Worm (Caenorhabditis elegans) whole organism, L1 larva: ENCODE results near the gene lea-1.

Source experiments
- ceh-8 ChIP-seq: fragments of 200-800 bp; sonication (Bioruptor generic); optimal IDR thresholded peaks from 2 replicates; lab custom pipeline; 2018; ENCODE audit warnings: mild to moderate bottlenecking, missing genetic modification characterization, moderate library complexity, missing compliant biosample characterization
- ceh-82 ChIP-seq, 3 experiments: fragments of 150-350 bp in 1 of 3; sonication (generic microtip) in 2 of 3; optimal IDR thresholded peaks; 2 replicates each; lab custom pipeline; 2014 to 2017; ENCODE audit warnings: missing biosample characterization in 3 of 3, missing genetic modification characterization in 3 of 3
- hlh-4 ChIP-seq: sonication (generic microtip); optimal IDR thresholded peaks from 2 replicates; lab custom pipeline; 2016; ENCODE audit warnings: mild to moderate bottlenecking, missing genetic modification characterization, missing compliant biosample characterization

- TF ChIP-seq hlh-4 (tag; lab: Kevin White, UChicago): no peak
- TF ChIP-seq ceh-8 (GFP tag; lab: Kevin White, UChicago): no peak
- no peak for TF ChIP-seq ceh-82 (tag; optimal IDR thresholded peaks at IDR 0.05; lab: Kevin White, UChicago)
These were observed 58.8 kb downstream of the lea-1 start, which contains the start of gene nhr-192 for ce11 chrV:10070541-10070940.
